Fruit fly (Drosophila melanogaster): ENCODE results near the gene CG13308.

CG13308 gene

DNA sequence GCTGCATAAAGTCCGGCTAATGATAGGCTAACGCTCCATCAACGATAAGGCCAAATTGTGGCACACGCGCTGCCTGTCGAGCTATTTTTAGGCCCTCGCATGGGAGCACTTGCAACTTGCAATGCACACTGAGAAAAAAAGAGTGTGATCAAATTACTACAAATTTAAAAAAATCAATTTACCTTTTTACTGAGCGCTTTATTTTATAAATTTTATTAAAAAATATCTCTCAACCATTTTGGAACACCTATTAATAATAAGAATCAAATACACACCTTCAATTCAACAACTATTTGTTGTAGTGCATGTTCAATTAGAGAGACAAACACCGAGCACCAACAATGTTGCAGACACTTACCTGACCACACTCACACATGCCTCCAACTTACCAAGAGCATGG lies 42.9 kb upstream of the CG13308 start:
- TF ChIP-seq Ets65A (GFP tag) (peak; percentile 92), dimm (GFP tag; IDR thresholded peaks at IDR 0.05) (peak; percentile 7; the same call in 1 of the 2 replicates), Sox102F (GFP tag; optimal IDR thresholded peaks at IDR 0.05) (peak; percentile 6), sens-2 (GFP tag; IDR thresholded peaks at IDR 0.05) (peak; percentile 64), ara (GFP tag; IDR thresholded peaks at IDR 0.05) (peak; percentile 65; the same call in 1 of the 2 replicates), CG2678 (tag; optimal IDR thresholded peaks at IDR 0.05) (no peak), CG15011 (GFP tag; optimal IDR thresholded peaks at IDR 0.05) (no peak), dmrt11E (tag; optimal IDR thresholded peaks at IDR 0.05) (peak; percentile 37), ken (GFP tag; IDR thresholded peaks at IDR 0.05) (peak; percentile 59), bowl (GFP tag; IDR thresholded peaks at IDR 0.05) (peak; percentile 40; the same call in 1 of the 2 replicates), sr (GFP tag; IDR thresholded peaks at IDR 0.05) (0 out of 3 replicates have a peak, but pooled peaks have one; percentile 17), B-H1 (GFP tag; IDR thresholded peaks at IDR 0.05) (peak; percentile 13; the same call in 2 of the 3 replicates), stwl (tag; optimal IDR thresholded peaks at IDR 0.05) (peak; percentile 20), prd (optimal IDR thresholded peaks at IDR 0.05) (no peak), prd (GFP tag; IDR thresholded peaks at IDR 0.05) (peak; percentile 18; the same call in 2 of the 3 replicates), tgo (GFP tag; IDR thresholded peaks at IDR 0.05) (peak; percentile 6), D19A (tag; optimal IDR thresholded peaks at IDR 0.05) (no peak), tx (GFP tag; optimal IDR thresholded peaks at IDR 0.05) (no peak), Awh (GFP tag; IDR thresholded peaks at IDR 0.05) (peak; percentile 70), Hmr (GFP tag; optimal IDR thresholded peaks at IDR 0.05) (no peak), CG14050 (GFP tag; IDR thresholded peaks at IDR 0.05) (peak; percentile 37; the same call in 2 of the 3 replicates), wor (GFP tag; IDR thresholded peaks at IDR 0.05) (peak; percentile 53), ftz-f1 (GFP tag; optimal IDR thresholded peaks at IDR 0.05) (no peak), H15 (GFP tag; IDR thresholded peaks at IDR 0.05) (peak; percentile 66), sim (GFP tag; IDR thresholded peaks at IDR 0.05) (peak; percentile 72; the same call in 1 of the 2 replicates), CG10366 (GFP tag; IDR thresholded peaks at IDR 0.05) (peak; percentile 54), HLH4C (GFP tag; IDR thresholded peaks at IDR 0.05; ENCODE audit: partially characterized antibody) (no peak), CG1024 (GFP tag; IDR thresholded peaks at IDR 0.05) (peak; percentile 62), Nf-YA (GFP tag; IDR thresholded peaks at IDR 0.05) (peak; percentile 19; the same call in 1 of the 2 replicates), HLHmδ (GFP tag; optimal IDR thresholded peaks at IDR 0.05) (no peak), Doc2 (GFP tag; IDR thresholded peaks at IDR 0.05) (no peak), esg (GFP tag; conservative IDR thresholded peaks at IDR 0.05) (peak; percentile 14; the same call in 1 of the 2 replicates), CG11504 (tag; optimal IDR thresholded peaks at IDR 0.05) (peak; percentile 96), Neu2 (GFP tag; optimal IDR thresholded peaks at IDR 0.05; ENCODE audit: borderline replicate concordance) (no peak), CG11560 (tag; IDR thresholded peaks at IDR 0.05) (no peak), CG11085 (GFP tag; IDR thresholded peaks at IDR 0.05) (peak; percentile 11; the same call in 1 of the 2 replicates), nerfin-1 (tag; optimal IDR thresholded peaks at IDR 0.05) (no peak), CG17385 (GFP tag; optimal IDR thresholded peaks at IDR 0.05) (no peak), croc (GFP tag; conservative IDR thresholded peaks at IDR 0.05) (peak; percentile 12), CG32772 (GFP tag; IDR thresholded peaks at IDR 0.05) (peak; percentile 53), CG12236 (GFP tag; optimal IDR thresholded peaks at IDR 0.05) (no peak), ase (GFP tag; IDR thresholded peaks at IDR 0.05) (peak; percentile 31; the same call in 2 of the 3 replicates), CG4424 (GFP tag; optimal IDR thresholded peaks at IDR 0.05) (no peak), CG14710 (tag; optimal IDR thresholded peaks at IDR 0.05) (peak; percentile 37), GATAe (GFP tag; conservative IDR thresholded peaks at IDR 0.05) (no peak), CG8388 (GFP tag; optimal IDR thresholded peaks at IDR 0.05) (peak; percentile 69), unpg (GFP tag; optimal IDR thresholded peaks at IDR 0.05) (peak; percentile 80), CG11247 (GFP tag; IDR thresholded peaks at IDR 0.05) (peak; percentile 35), CG32532 (GFP tag; IDR thresholded peaks at IDR 0.05) (0 out of 2 replicates have a peak, but pooled peaks have one; percentile 4), CG7839 (tag; optimal IDR thresholded peaks at IDR 0.05) (no peak), CG10543 (GFP tag; optimal IDR thresholded peaks at IDR 0.05) (no peak)
